Fruit fly (Drosophila melanogaster): ENCODE results near the gene CG14238.

The CG14238 gene

DNA sequence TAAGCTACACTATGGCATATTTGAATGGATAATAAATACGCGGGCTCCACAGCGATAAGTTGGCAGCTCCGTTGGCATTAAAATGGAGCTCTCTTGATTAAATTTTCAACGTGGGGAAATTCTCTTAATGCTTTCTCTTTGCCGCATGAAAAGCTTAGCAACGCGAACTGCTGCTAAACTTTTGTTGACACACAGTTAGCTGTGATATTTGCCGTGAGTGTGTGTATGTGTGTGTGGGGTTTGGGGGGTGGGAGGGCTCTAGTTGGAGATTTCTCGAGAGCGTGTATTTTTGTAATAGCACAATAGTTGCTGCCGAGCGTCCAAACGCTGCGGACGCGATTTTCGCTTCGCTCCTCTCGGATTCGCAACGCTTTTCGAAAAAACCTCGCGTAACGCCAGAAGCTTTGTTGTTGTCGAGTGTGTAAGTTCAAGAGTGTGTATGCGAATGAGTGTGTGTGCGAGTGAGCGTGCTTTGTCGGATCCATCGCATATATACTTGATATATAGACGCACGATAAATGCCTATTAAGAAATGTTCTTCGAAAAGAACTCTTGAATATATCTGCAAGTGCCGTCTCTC lies 3.3 kb downstream of the CG14238 start, which contains the start of gene CG5455 (continued):
- no peak for TF ChIP-seq ind (GFP tag; optimal IDR thresholded peaks at IDR 0.05)
- TF ChIP-seq MTF-1 (GFP tag; optimal IDR thresholded peaks at IDR 0.05; ENCODE audit: borderline replicate concordance): peak; percentile 67
- no peak for TF ChIP-seq CG30020 (tag; optimal IDR thresholded peaks at IDR 0.05)
- TF ChIP-seq bsh (GFP tag; optimal IDR thresholded peaks at IDR 0.05): peak; percentile 16 to 65
- TF ChIP-seq tap (tag; optimal IDR thresholded peaks at IDR 0.05): peak; percentile 7
- TF ChIP-seq CG6854 (GFP tag; optimal IDR thresholded peaks at IDR 0.05): peak; percentile 82
- no peak for TF ChIP-seq CG17802 (tag; optimal IDR thresholded peaks at IDR 0.05)
- TF ChIP-seq HLH54F (GFP tag; optimal IDR thresholded peaks at IDR 0.05): no peak
- TF ChIP-seq hbn (GFP tag; IDR thresholded peaks at IDR 0.05; ENCODE audit: partially characterized antibody): peak; percentile 37
- TF ChIP-seq Mes4 (GFP tag; optimal IDR thresholded peaks at IDR 0.05): peak; percentile 7
- 0 out of 2 replicates have a peak, but pooled peaks have one; percentile 20 for TF ChIP-seq sim (GFP tag; IDR thresholded peaks at IDR 0.05)
- TF ChIP-seq dan (GFP tag; IDR thresholded peaks at IDR 0.05): no peak
- no peak for TF ChIP-seq CG1602 (GFP tag; optimal IDR thresholded peaks at IDR 0.05)
- TF ChIP-seq Spps (tag; optimal IDR thresholded peaks at IDR 0.05): no peak
- TF ChIP-seq Lim3 (GFP tag; IDR thresholded peaks at IDR 0.05): no peak
- TF ChIP-seq gcm2 (GFP tag; optimal IDR thresholded peaks at IDR 0.05): no peak
- no peak for TF ChIP-seq fd96Cb (tag; optimal IDR thresholded peaks at IDR 0.05)
- peak; percentile 79 for TF ChIP-seq CG16779 (GFP tag; IDR thresholded peaks at IDR 0.05)
- no peak for TF ChIP-seq hkb (optimal IDR thresholded peaks at IDR 0.05)
- TF ChIP-seq hkb (GFP tag; IDR thresholded peaks at IDR 0.05): peak; percentile 74
- TF ChIP-seq fd102C (GFP tag; optimal IDR thresholded peaks at IDR 0.05): no peak
- no peak for TF ChIP-seq CG1024 (GFP tag; IDR thresholded peaks at IDR 0.05)
- TF ChIP-seq Hand (GFP tag; optimal IDR thresholded peaks at IDR 0.05): peak; percentile 35
- peak; percentile 72 for TF ChIP-seq wek (GFP tag; optimal IDR thresholded peaks at IDR 0.05)
- TF ChIP-seq CG4404 (GFP tag; IDR thresholded peaks at IDR 0.05): no peak
- TF ChIP-seq Usf (GFP tag; optimal IDR thresholded peaks at IDR 0.05): no peak
- no peak for TF ChIP-seq ERR (GFP tag; optimal IDR thresholded peaks at IDR 0.05)
- TF ChIP-seq CG11695 (GFP tag; IDR thresholded peaks at IDR 0.05): 0 out of 3 replicates have a peak, but pooled peaks have one; percentile 25
- no peak for TF ChIP-seq sc (optimal IDR thresholded peaks at IDR 0.05)
- TF ChIP-seq sc (GFP tag; optimal IDR thresholded peaks at IDR 0.05): no peak
- TF ChIP-seq CG16863 (GFP tag; optimal IDR thresholded peaks at IDR 0.05): peak; percentile 30
- TF ChIP-seq CG13624 (GFP tag; optimal IDR thresholded peaks at IDR 0.05): no peak
- no peak for TF ChIP-seq ken (GFP tag; IDR thresholded peaks at IDR 0.05)
- no peak for TF ChIP-seq usp (GFP tag; optimal IDR thresholded peaks at IDR 0.05)
- TF ChIP-seq B-H1 (GFP tag; IDR thresholded peaks at IDR 0.05): no peak; the same call in 2 of the 3 replicates
- no peak for TF ChIP-seq CG12104 (GFP tag; optimal IDR thresholded peaks at IDR 0.05)
- no peak for TF ChIP-seq tin (GFP tag; optimal IDR thresholded peaks at IDR 0.05)
- TF ChIP-seq dpn (GFP tag; optimal IDR thresholded peaks at IDR 0.05): no peak
- peak; percentile 43; the same call in 1 of the 3 replicates for TF ChIP-seq dysf (GFP tag; IDR thresholded peaks at IDR 0.05)
- TF ChIP-seq dm (GFP tag; optimal IDR thresholded peaks at IDR 0.05): no peak
- no peak for TF ChIP-seq CG12744 (GFP tag; optimal IDR thresholded peaks at IDR 0.05)
- TF ChIP-seq ssp (GFP tag; IDR thresholded peaks at IDR 0.05): no peak
- peak; percentile 2 for TF ChIP-seq CG2712 (tag; optimal IDR thresholded peaks at IDR 0.05)
- TF ChIP-seq CG33213 (GFP tag; optimal IDR thresholded peaks at IDR 0.05): peak; percentile 3
- peak; percentile 25; the same call in 1 of the 2 replicates for TF ChIP-seq Awh (GFP tag; IDR thresholded peaks at IDR 0.05)
- TF ChIP-seq ttk (GFP tag; IDR thresholded peaks at IDR 0.05): no peak
- no peak for TF ChIP-seq pum (GFP tag; optimal IDR thresholded peaks at IDR 0.05)
- TF ChIP-seq CG5180 (GFP tag; optimal IDR thresholded peaks at IDR 0.05): peak; percentile 11
- TF ChIP-seq Ada2b (GFP tag; IDR thresholded peaks at IDR 0.05): 0 out of 2 replicates have a peak, but pooled peaks have one; percentile 16
- TF ChIP-seq inv (GFP tag; IDR thresholded peaks at IDR 0.05; ENCODE audit: partially characterized antibody): peak; percentile 22; the same call in 1 of the 2 replicates
- no peak for TF ChIP-seq sqz (GFP tag; optimal IDR thresholded peaks at IDR 0.05)
- peak; percentile 51 for TF ChIP-seq slbo (GFP tag; IDR thresholded peaks at IDR 0.05)

Measured in whole organism, embryonic.